ENCODE assay signal across 5 fruit fly cellular contexts in genomic region chr2L:21260869-21261268, dm6.
A peak's percentile ranks its signal among the peaks of the same experiment; 100 is the strongest.
TF ChIP-seq lines count a peak whose summit lies in the region.

No protein-coding gene starts in this region.

- TF ChIP-seq CTCF in whole organism, embryonic (GFP tag; optimal IDR thresholded peaks at IDR 0.05; lab: Kevin White, UChicago): peak; percentile 16

TF ChIP-seq in whole organism, adult, 20 proteins besides CTCF, POLR2A, EP300 and RAD21:
- TF ChIP-seq cic (GFP tag; optimal IDR thresholded peaks at IDR 0.05; lab: Kevin White, UChicago) (no peak), CG14711 (tag; optimal IDR thresholded peaks at IDR 0.05; lab: Kevin White, UChicago) (peak; percentile 13), Mnt (GFP tag; optimal IDR thresholded peaks at IDR 0.05; lab: Kevin White, UChicago) (no peak), CG5204 (GFP tag; optimal IDR thresholded peaks at IDR 0.05; lab: Kevin White, UChicago) (peak; percentile 7), tj (GFP tag; optimal IDR thresholded peaks at IDR 0.05; lab: Kevin White, UChicago) (no peak), CG7101 (tag; optimal IDR thresholded peaks at IDR 0.05; lab: Kevin White, UChicago) (no peak), pad (GFP tag; optimal IDR thresholded peaks at IDR 0.05; lab: Kevin White, UChicago) (no peak), bab1 (GFP tag; optimal IDR thresholded peaks at IDR 0.05; lab: Kevin White, UChicago) (peak; percentile 40), Hr96 (GFP tag; optimal IDR thresholded peaks at IDR 0.05; lab: Kevin White, UChicago) (peak; percentile 12), Clk (GFP tag; optimal IDR thresholded peaks at IDR 0.05; lab: Kevin White, UChicago) (no peak), CG1620 (GFP tag; optimal IDR thresholded peaks at IDR 0.05; lab: Kevin White, UChicago) (no peak), toe (GFP tag; optimal IDR thresholded peaks at IDR 0.05; lab: Kevin White, UChicago) (no peak), ovo (GFP tag; optimal IDR thresholded peaks at IDR 0.05; lab: Kevin White, UChicago) (no peak), CG7045 (GFP tag; optimal IDR thresholded peaks at IDR 0.05; lab: Kevin White, UChicago) (no peak), CG33017 (tag; optimal IDR thresholded peaks at IDR 0.05; lab: Kevin White, UChicago) (no peak), kay (GFP tag; lab: Kevin White, UChicago; ENCODE audit: borderline replicate concordance) (no peak), CG11617 (GFP tag; optimal IDR thresholded peaks at IDR 0.05; lab: Kevin White, UChicago) (peak; percentile 16), CG12768 (GFP tag; optimal IDR thresholded peaks at IDR 0.05; lab: Kevin White, UChicago) (peak; percentile 17), cnc (optimal IDR thresholded peaks at IDR 0.05; lab: Kevin White, UChicago) (no peak)

TF ChIP-seq in whole organism, embryonic, 481 proteins besides CTCF, POLR2A, EP300 and RAD21 (continues in another document):
- peak; percentile 17 for TF ChIP-seq CG4424 (GFP tag; optimal IDR thresholded peaks at IDR 0.05; lab: Kevin White, UChicago)
- TF ChIP-seq dan (GFP tag; IDR thresholded peaks at IDR 0.05; lab: Robert Waterston, UW): no peak
- peak; percentile 37 for TF ChIP-seq Sin3A (optimal IDR thresholded peaks at IDR 0.05; lab: Kevin White, UChicago)
- no peak for TF ChIP-seq CG15073 (GFP tag; optimal IDR thresholded peaks at IDR 0.05; lab: Kevin White, UChicago)
- no peak for TF ChIP-seq hkb (optimal IDR thresholded peaks at IDR 0.05; lab: Kevin White, UChicago)
- TF ChIP-seq hkb (GFP tag; IDR thresholded peaks at IDR 0.05; lab: Robert Waterston, UW): 0 out of 2 replicates have a peak, but pooled peaks have one; percentile 16
- no peak for TF ChIP-seq Ada2b (GFP tag; IDR thresholded peaks at IDR 0.05; lab: Robert Waterston, UW)
- TF ChIP-seq CG13894 (tag; optimal IDR thresholded peaks at IDR 0.05; lab: Kevin White, UChicago): peak; percentile 55
- no peak for TF ChIP-seq tio (GFP tag; optimal IDR thresholded peaks at IDR 0.05; lab: Kevin White, UChicago)
- TF ChIP-seq ind (GFP tag; optimal IDR thresholded peaks at IDR 0.05; lab: Kevin White, UChicago): peak; percentile 28
- no peak for TF ChIP-seq inv (GFP tag; IDR thresholded peaks at IDR 0.05; lab: Robert Waterston, UW; ENCODE audit: partially characterized antibody)
- TF ChIP-seq CG12769 (tag; optimal IDR thresholded peaks at IDR 0.05; lab: Kevin White, UChicago): no peak
- TF ChIP-seq E2f2 (GFP tag; IDR thresholded peaks at IDR 0.05; lab: Robert Waterston, UW): peak; percentile 43
- TF ChIP-seq CG3407 (GFP tag; optimal IDR thresholded peaks at IDR 0.05; lab: Kevin White, UChicago): no peak
- no peak for TF ChIP-seq exex (tag; optimal IDR thresholded peaks at IDR 0.05; lab: Kevin White, UChicago)
- TF ChIP-seq trem (tag; optimal IDR thresholded peaks at IDR 0.05; lab: Kevin White, UChicago): peak; percentile 53
- no peak for TF ChIP-seq CG14667 (GFP tag; IDR thresholded peaks at IDR 0.05; lab: Robert Waterston, UW)
- TF ChIP-seq aop (GFP tag; IDR thresholded peaks at IDR 0.05; lab: Robert Waterston, UW): no peak
- TF ChIP-seq Dip2 (GFP tag; IDR thresholded peaks at IDR 0.05; lab: Robert Waterston, UW): no peak

TF ChIP-seq in whole organism, prepupa, 60 proteins besides CTCF, POLR2A, EP300 and RAD21 (continues in another document):
- TF ChIP-seq CG8119 (GFP tag; IDR thresholded peaks at IDR 0.05; lab: Robert Waterston, UW) (no peak), Hr4 (GFP tag; optimal IDR thresholded peaks at IDR 0.05; lab: Kevin White, UChicago) (peak; percentile 32), salr (GFP tag; optimal IDR thresholded peaks at IDR 0.05; lab: Kevin White, UChicago) (no peak), dsx (GFP tag; optimal IDR thresholded peaks at IDR 0.05; lab: Kevin White, UChicago; ENCODE audit: poor library complexity, severe bottlenecking) (no peak), OdsH (GFP tag; optimal IDR thresholded peaks at IDR 0.05; lab: Kevin White, UChicago) (peak; percentile 33), CG6808 (GFP tag; optimal IDR thresholded peaks at IDR 0.05; lab: Kevin White, UChicago) (no peak), Eip78C (GFP tag; lab: Kevin White, UChicago) (peak; percentile 74), CG11294 (GFP tag; IDR thresholded peaks at IDR 0.05; lab: Robert Waterston, UW) (no peak), Eip93F (GFP tag; optimal IDR thresholded peaks at IDR 0.05; lab: Kevin White, UChicago) (no peak), Ets21C (GFP tag; optimal IDR thresholded peaks at IDR 0.05; lab: Kevin White, UChicago) (peak; percentile 8), CG9139 (GFP tag; optimal IDR thresholded peaks at IDR 0.05; lab: Kevin White, UChicago) (no peak), Eip75B (GFP tag; optimal IDR thresholded peaks at IDR 0.05; lab: Kevin White, UChicago) (peak; percentile 24), CG6276 (GFP tag; optimal IDR thresholded peaks at IDR 0.05; lab: Kevin White, UChicago) (no peak), Sox15 (GFP tag; optimal IDR thresholded peaks at IDR 0.05; lab: Kevin White, UChicago) (no peak), CG16779 (tag; optimal IDR thresholded peaks at IDR 0.05; lab: Kevin White, UChicago) (no peak), CG3919 (GFP tag; optimal IDR thresholded peaks at IDR 0.05; lab: Kevin White, UChicago) (no peak), Smox (GFP tag; optimal IDR thresholded peaks at IDR 0.05; lab: Kevin White, UChicago) (peak; percentile 34), acj6 (GFP tag; optimal IDR thresholded peaks at IDR 0.05; lab: Kevin White, UChicago) (peak; percentile 42), eg (GFP tag; IDR thresholded peaks at IDR 0.05; lab: Robert Waterston, UW) (no peak), CG8319 (GFP tag; optimal IDR thresholded peaks at IDR 0.05; lab: Kevin White, UChicago) (peak; percentile 9)

TF ChIP-seq in whole organism, pupa, 21 proteins besides CTCF, POLR2A, EP300 and RAD21:
- TF ChIP-seq CG8159 (tag; optimal IDR thresholded peaks at IDR 0.05; lab: Kevin White, UChicago) (no peak), D1 (tag; optimal IDR thresholded peaks at IDR 0.05; lab: Kevin White, UChicago) (peak; percentile 66), CG4496 (GFP tag; IDR thresholded peaks at IDR 0.05; lab: Robert Waterston, UW) (no peak), Pif1B (GFP tag; optimal IDR thresholded peaks at IDR 0.05; lab: Kevin White, UChicago) (no peak), fd96Ca (GFP tag; IDR thresholded peaks at IDR 0.05; lab: Robert Waterston, UW) (no peak), CG15710 (tag; optimal IDR thresholded peaks at IDR 0.05; lab: Kevin White, UChicago) (no peak), CG34367 (tag; optimal IDR thresholded peaks at IDR 0.05; lab: Kevin White, UChicago) (no peak), CG9948 (tag; optimal IDR thresholded peaks at IDR 0.05; lab: Kevin White, UChicago) (peak; percentile 8), CG10348 (GFP tag; IDR thresholded peaks at IDR 0.05; lab: Robert Waterston, UW) (no peak), CG12605 (GFP tag; IDR thresholded peaks at IDR 0.05; lab: Robert Waterston, UW) (no peak), CG8301 (tag; optimal IDR thresholded peaks at IDR 0.05; lab: Kevin White, UChicago) (peak; percentile 29), Snoo (tag; optimal IDR thresholded peaks at IDR 0.05; lab: Kevin White, UChicago) (no peak), Pif1A (GFP tag; optimal IDR thresholded peaks at IDR 0.05; lab: Kevin White, UChicago) (peak; percentile 13), CG32121 (GFP tag; IDR thresholded peaks at IDR 0.05; lab: Robert Waterston, UW) (peak; percentile 49; the same call in 1 of the 2 replicates), CG17806 (tag; optimal IDR thresholded peaks at IDR 0.05; lab: Kevin White, UChicago) (peak; percentile 37), CG13204 (GFP tag; optimal IDR thresholded peaks at IDR 0.05; lab: Kevin White, UChicago) (no peak), gl (tag; optimal IDR thresholded peaks at IDR 0.05; lab: Kevin White, UChicago) (no peak)

TF ChIP-seq in whole organism, wandering third instar larva, 38 proteins besides CTCF, POLR2A, EP300 and RAD21:
- peak; percentile 27 for TF ChIP-seq ey (GFP tag; optimal IDR thresholded peaks at IDR 0.05; lab: Kevin White, UChicago)
- peak; percentile 26 for TF ChIP-seq CG9705 (GFP tag; optimal IDR thresholded peaks at IDR 0.05; lab: Kevin White, UChicago)
- TF ChIP-seq Dfd (GFP tag; optimal IDR thresholded peaks at IDR 0.05; lab: Kevin White, UChicago): no peak
- no peak for TF ChIP-seq CG32264 (GFP tag; optimal IDR thresholded peaks at IDR 0.05; lab: Kevin White, UChicago)
- peak; percentile 14 for TF ChIP-seq fru (GFP tag; optimal IDR thresholded peaks at IDR 0.05; lab: Kevin White, UChicago)
- TF ChIP-seq h (GFP tag; optimal IDR thresholded peaks at IDR 0.05; lab: Kevin White, UChicago): peak; percentile 46
- TF ChIP-seq Sp1 (GFP tag; optimal IDR thresholded peaks at IDR 0.05; lab: Kevin White, UChicago): no peak
- TF ChIP-seq HLH106 (tag; optimal IDR thresholded peaks at IDR 0.05; lab: Kevin White, UChicago): peak; percentile 27
- TF ChIP-seq br (GFP tag; optimal IDR thresholded peaks at IDR 0.05; lab: Kevin White, UChicago): peak; percentile 17
- TF ChIP-seq Hnf4 (GFP tag; optimal IDR thresholded peaks at IDR 0.05; lab: Kevin White, UChicago): peak; percentile 30
- no peak for TF ChIP-seq N (GFP tag; optimal IDR thresholded peaks at IDR 0.05; lab: Kevin White, UChicago)
- TF ChIP-seq Jra (GFP tag; optimal IDR thresholded peaks at IDR 0.05; lab: Kevin White, UChicago): no peak
- no peak for TF ChIP-seq brk (GFP tag; optimal IDR thresholded peaks at IDR 0.05; lab: Kevin White, UChicago)
- peak; percentile 11 for TF ChIP-seq tai (GFP tag; optimal IDR thresholded peaks at IDR 0.05; lab: Kevin White, UChicago)
- no peak for TF ChIP-seq dmrt93B (GFP tag; optimal IDR thresholded peaks at IDR 0.05; lab: Kevin White, UChicago)
- TF ChIP-seq sv (GFP tag; optimal IDR thresholded peaks at IDR 0.05; lab: Kevin White, UChicago): no peak
- no peak for TF ChIP-seq dl (GFP tag; optimal IDR thresholded peaks at IDR 0.05; lab: Kevin White, UChicago; ENCODE audit: insufficient read depth in 1 of 2, partially characterized antibody in 2 of 2)
- peak; percentile 22 for TF ChIP-seq psq (GFP tag; optimal IDR thresholded peaks at IDR 0.05; lab: Kevin White, UChicago)
